Worm (Caenorhabditis elegans): Measurements from ENCODE around the gene C50B6.3.

DNA sequence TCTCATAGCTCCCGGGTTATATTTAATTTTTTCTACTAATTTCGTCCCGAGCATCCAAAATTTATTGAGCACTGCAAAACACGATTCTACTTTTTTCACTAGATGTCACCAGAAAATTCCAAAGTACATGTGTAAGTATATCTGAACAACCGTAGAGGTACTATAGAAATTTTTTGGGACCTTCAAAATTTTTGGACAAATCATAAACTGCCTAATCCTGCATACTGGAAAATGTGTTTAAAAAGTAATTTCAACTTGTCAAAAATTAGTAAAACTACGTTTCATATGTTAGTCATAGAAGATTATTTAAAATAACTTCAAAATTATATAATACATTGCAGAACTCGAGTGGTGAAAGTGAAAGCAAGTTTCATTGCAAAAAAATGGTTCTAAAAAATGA lies 26.8 kb upstream of the C50B6.3 start:
- TF ChIP-seq dve-1 (tag; optimal IDR thresholded peaks at IDR 0.05) (no peak), npax-4 (tag; optimal IDR thresholded peaks at IDR 0.05) (no peak), lim-6 (tag; optimal IDR thresholded peaks at IDR 0.05) (no peak), unc-86 (tag; optimal IDR thresholded peaks at IDR 0.05) (no peak), lin-11 (tag; optimal IDR thresholded peaks at IDR 0.05) (no peak), ceh-9 (tag; optimal IDR thresholded peaks at IDR 0.05) (no peak)

All from whole organism, late embryonic.